Worm (Caenorhabditis elegans) whole organism, L2 larva: Measurements from ENCODE around the gene F11A5.5.

Source experiments
- F13H6.1 ChIP-seq: sonication (generic microtip); optimal IDR thresholded peaks from 2 replicates; lab custom pipeline; 2016; ENCODE audit warnings: missing genetic modification characterization, missing compliant biosample characterization
- ZK546.5 ChIP-seq: sonication (generic microtip); optimal IDR thresholded peaks from 2 replicates; lab custom pipeline; 2017; ENCODE audit warnings: missing biosample characterization, missing genetic modification characterization
- ama-1 ChIP-seq: fragments of 150-350 bp; optimal IDR thresholded peaks from 2 replicates; lab custom pipeline; 2018; ENCODE audit warnings: inconsistent platforms
- blmp-1 ChIP-seq: sonication (generic microtip); optimal IDR thresholded peaks from 2 replicates; lab custom pipeline; 2017; ENCODE audit warnings: missing genetic modification characterization, mild to moderate bottlenecking, missing compliant biosample characterization, antibody characterized with exemption, moderate library complexity; ENCODE audit not compliant: insufficient read depth
- ceh-82 ChIP-seq: fragments of 150-350 bp; optimal IDR thresholded peaks from 2 replicates; lab custom pipeline; 2014; ENCODE audit warnings: missing biosample characterization, missing genetic modification characterization
- egl-27 ChIP-seq: sonication (generic microtip); optimal IDR thresholded peaks from 3 replicates; lab custom pipeline; 2017; ENCODE audit warnings: missing biosample characterization, missing genetic modification reagents, missing genetic modification characterization
- elt-3 ChIP-seq: sonication (generic microtip); optimal IDR thresholded peaks from 2 replicates; lab custom pipeline; 2017; ENCODE audit warnings: missing biosample characterization, missing genetic modification characterization
- lin-13 ChIP-seq: fragments of 150-350 bp; optimal IDR thresholded peaks from 2 replicates; lab custom pipeline; 2014; ENCODE audit warnings: missing biosample characterization, missing genetic modification reagents, missing genetic modification characterization
- lin-39 ChIP-seq: fragments of 150-350 bp; optimal IDR thresholded peaks from 2 replicates; lab custom pipeline; 2014; ENCODE audit warnings: missing biosample characterization, missing genetic modification reagents, missing genetic modification characterization
- skn-1 ChIP-seq: sonication (generic microtip); optimal IDR thresholded peaks from 2 replicates; lab custom pipeline; 2017; ENCODE audit warnings: missing biosample characterization, missing genetic modification characterization
- sma-9 ChIP-seq, 2 experiments: fragments of 150-350 bp in 1 of 2; sonication (generic microtip) in 1 of 2; optimal IDR thresholded peaks; 2 replicates each; lab custom pipeline; 2014 to 2016; ENCODE audit warnings: missing genetic modification characterization in 2 of 2, mild to moderate bottlenecking in 1 of 2, missing biosample characterization in 1 of 2, missing compliant biosample characterization in 1 of 2, missing genetic modification reagents in 1 of 2, moderate library complexity in 1 of 2
- unc-39 ChIP-seq: fragments of 150-350 bp; optimal IDR thresholded peaks from 2 replicates; lab custom pipeline; 2014; ENCODE audit warnings: missing biosample characterization, missing genetic modification characterization
- unc-62 ChIP-seq: fragments of 150-350 bp; optimal IDR thresholded peaks from 2 replicates; lab custom pipeline; 2014; ENCODE audit warnings: missing biosample characterization, missing genetic modification reagents, missing genetic modification characterization
- zag-1 ChIP-seq: fragments of 150-350 bp; optimal IDR thresholded peaks from 2 replicates; lab custom pipeline; 2014; ENCODE audit warnings: missing biosample characterization, missing genetic modification characterization

- TF ChIP-seq egl-27 (tag; lab: Kevin White, UChicago) (no peak), lin-13 (GFP tag; lab: Kevin White, UChicago) (no peak), ama-1 (lab: Kevin White, UChicago) (no peak), lin-39 (tag; lab: Kevin White, UChicago) (no peak), skn-1 (tag; lab: Kevin White, UChicago) (no peak), sma-9 (GFP tag; optimal IDR thresholded peaks at IDR 0.05; lab: Kevin White, UChicago) (no peak), sma-9 (tag; optimal IDR thresholded peaks at IDR 0.05; lab: Kevin White, UChicago) (no peak), F13H6.1 (tag; lab: Kevin White, UChicago) (no peak), unc-39 (tag; lab: Kevin White, UChicago) (no peak), elt-3 (tag; lab: Kevin White, UChicago) (no peak), blmp-1 (tag; lab: Kevin White, UChicago) (no peak), ceh-82 (no peak), ZK546.5 (tag; lab: Kevin White, UChicago) (no peak), zag-1 (no peak), unc-62 (GFP tag; lab: Kevin White, UChicago) (no peak)
These were observed 49.3 kb upstream of the F11A5.5 start, which contains the start of gene F10A3.4 for ce11 chrV:16148805-16149204.
